Fruit fly (Drosophila melanogaster) whole organism, embryonic: ENCODE results near the gene H.
A peak's percentile ranks its signal among the peaks of the same experiment; 100 is the strongest.

Source experiments
- ATbp ChIP-seq: fragments of 200-800 bp; sonication (Bioruptor generic); optimal IDR thresholded peaks from 2 replicates; lab custom pipeline; 2017; ENCODE audit warnings: missing biosample characterization, mild to moderate bottlenecking, missing genetic modification characterization, missing genetic modification reagents
- CG10462 ChIP-seq: fragments of 200-800 bp; sonication (Bioruptor generic); optimal IDR thresholded peaks from 2 replicates; lab custom pipeline; 2016; ENCODE audit warnings: missing biosample characterization, missing genetic modification characterization
- CG10543 ChIP-seq: fragments of 200-800 bp; sonication (Bioruptor generic); optimal IDR thresholded peaks from 3 replicates; lab custom pipeline; 2017; ENCODE audit warnings: missing biosample characterization, mild to moderate bottlenecking, missing genetic modification characterization, moderate library complexity
- CG11247 ChIP-seq: fragments of 200-800 bp; sonication (Bioruptor generic); IDR thresholded peaks from 2 replicates; pipeline ENCODE4 v1.3.6; 2022; ENCODE audit warnings: missing biosample characterization, missing genetic modification characterization
- CG11456 ChIP-seq: fragments of 200-800 bp; sonication (Bioruptor generic); IDR thresholded peaks from 3 replicates; pipeline ENCODE4 v1.3.6; 2022; ENCODE audit warnings: missing biosample characterization, missing genetic modification characterization
- CG13775 ChIP-seq: fragments of 200-800 bp; sonication (Bioruptor generic); optimal IDR thresholded peaks from 3 replicates; lab custom pipeline; 2017; ENCODE audit warnings: missing biosample characterization, mild to moderate bottlenecking, missing genetic modification characterization
- CG17385 ChIP-seq: fragments of 200-800 bp; sonication (Bioruptor generic); optimal IDR thresholded peaks from 3 replicates; lab custom pipeline; 2018; ENCODE audit warnings: missing biosample characterization, mild to moderate bottlenecking, missing genetic modification characterization
- CG1792 ChIP-seq: fragments of 200-800 bp; sonication (Bioruptor generic); optimal IDR thresholded peaks from 2 replicates; lab custom pipeline; 2016; ENCODE audit warnings: missing biosample characterization, missing genetic modification characterization
- CG18011 ChIP-seq: fragments of 200-800 bp; sonication (Bioruptor generic); optimal IDR thresholded peaks from 2 replicates; lab custom pipeline; 2017; ENCODE audit warnings: missing biosample characterization, missing genetic modification characterization, mild to moderate bottlenecking, moderate library complexity, missing genotype
- CG18764 ChIP-seq: fragments of 200-800 bp; sonication (Bioruptor generic); optimal IDR thresholded peaks from 3 replicates; lab custom pipeline; 2016; ENCODE audit warnings: missing biosample characterization, missing genetic modification characterization
- CG31224 ChIP-seq: fragments of 200-800 bp; sonication (Bioruptor generic); IDR thresholded peaks from 2 replicates; pipeline ENCODE4 v1.3.6; 2022; ENCODE audit warnings: missing biosample characterization, missing genetic modification characterization
- CG31441 ChIP-seq: fragments of 200-800 bp; sonication (Bioruptor generic); IDR thresholded peaks from 2 replicates; pipeline ENCODE4 v1.3.6; 2022; ENCODE audit warnings: missing biosample characterization, missing genetic modification characterization
- CG4404 ChIP-seq: fragments of 200-800 bp; sonication (Bioruptor generic); IDR thresholded peaks from 2 replicates; pipeline ENCODE4 v1.3.6; 2022; ENCODE audit warnings: missing biosample characterization, missing genetic modification characterization
- CG6854 ChIP-seq: fragments of 200-800 bp; sonication (Bioruptor generic); optimal IDR thresholded peaks from 3 replicates; lab custom pipeline; 2017; ENCODE audit warnings: missing biosample characterization, mild to moderate bottlenecking, missing genetic modification characterization
- CG7786 ChIP-seq: fragments of 200-800 bp; sonication (Bioruptor generic); optimal IDR thresholded peaks from 2 replicates; lab custom pipeline; 2016; ENCODE audit warnings: missing biosample characterization, missing genetic modification characterization
- CG7928 ChIP-seq: fragments of 200-800 bp; sonication (Bioruptor generic); optimal IDR thresholded peaks from 2 replicates; lab custom pipeline; 2017; ENCODE audit warnings: missing biosample characterization, mild to moderate bottlenecking, missing genetic modification characterization
- CG8765 ChIP-seq: fragments of 200-800 bp; sonication (Bioruptor generic); IDR thresholded peaks from 2 replicates; pipeline ENCODE4 v1.3.6; 2022; ENCODE audit warnings: missing biosample characterization, missing genetic modification characterization
- CG8944 ChIP-seq: fragments of 200-800 bp; sonication (Bioruptor generic); optimal IDR thresholded peaks from 3 replicates; lab custom pipeline; 2016; ENCODE audit warnings: missing biosample characterization, missing genetic modification characterization
- CG9609 ChIP-seq: fragments of 200-800 bp; sonication (Bioruptor generic); optimal IDR thresholded peaks from 3 replicates; lab custom pipeline; 2016; ENCODE audit warnings: missing biosample characterization, missing genetic modification characterization
- CG9727 ChIP-seq: fragments of 200-800 bp; sonication (Bioruptor generic); optimal IDR thresholded peaks from 3 replicates; lab custom pipeline; 2017; ENCODE audit warnings: missing biosample characterization, mild to moderate bottlenecking, missing genetic modification characterization
- CkIIα-i1 ChIP-seq: fragments of 200-800 bp; sonication (Bioruptor generic); IDR thresholded peaks from 2 replicates; pipeline ENCODE4 v1.3.6; 2022; ENCODE audit warnings: missing biosample characterization, missing genetic modification characterization
- Doc2 ChIP-seq: fragments of 200-800 bp; sonication (Bioruptor generic); IDR thresholded peaks from 2 replicates; pipeline ENCODE4 v1.3.6; 2022; ENCODE audit warnings: missing biosample characterization, missing genetic modification characterization
- Drgx ChIP-seq: fragments of 200-800 bp; sonication (Bioruptor generic); IDR thresholded peaks from 2 replicates; pipeline ENCODE4 v1.3.6; 2022; ENCODE audit warnings: missing biosample characterization, missing genetic modification characterization
- Elba2 ChIP-seq: fragments of 200-800 bp; sonication (Bioruptor generic); optimal IDR thresholded peaks from 3 replicates; lab custom pipeline; 2016; ENCODE audit warnings: missing biosample characterization, missing genetic modification characterization
- Hr51 ChIP-seq, 2 experiments: fragments of 200-800 bp; sonication (Bioruptor generic); optimal IDR thresholded peaks; 2 replicates in 1 of 2; 3 replicates in 1 of 2; lab custom pipeline; 2016 to 2018; ENCODE audit warnings: missing biosample characterization in 2 of 2, missing genetic modification characterization in 2 of 2, mild to moderate bottlenecking in 1 of 2, moderate library complexity in 1 of 2
- Hr78 ChIP-seq, 2 experiments: fragments of 200-800 bp in 1 of 2; fragments of >200 bp in 1 of 2; sonication (Bioruptor generic) in 1 of 2; optimal IDR thresholded peaks; 2 replicates each; lab custom pipeline; 2017 to 2019; ENCODE audit warnings: missing biosample characterization in 2 of 2, missing genetic modification characterization in 2 of 2, mild to moderate bottlenecking in 1 of 2, moderate library complexity in 1 of 2
- Lim3 ChIP-seq: fragments of 200-800 bp; sonication (Bioruptor generic); IDR thresholded peaks from 2 replicates; pipeline ENCODE4 v1.3.6; 2022; ENCODE audit warnings: missing biosample characterization, missing genetic modification characterization
- Mrtf ChIP-seq: fragments of 200-800 bp; sonication (Bioruptor generic); IDR thresholded peaks from 3 replicates; pipeline ENCODE4 v1.3.6; 2022; ENCODE audit warnings: missing biosample characterization, missing genetic modification characterization
- NC2α ChIP-seq: fragments of 200-800 bp; sonication (Bioruptor generic); optimal IDR thresholded peaks from 2 replicates; lab custom pipeline; 2016; ENCODE audit warnings: missing biosample characterization, missing genetic modification characterization
- Poxn ChIP-seq: fragments of 200-800 bp; sonication (Bioruptor generic); IDR thresholded peaks from 2 replicates; pipeline ENCODE4 v1.3.6; 2022; ENCODE audit warnings: missing biosample characterization, missing genetic modification characterization
- Side ChIP-seq: fragments of 200-800 bp; sonication (Bioruptor generic); optimal IDR thresholded peaks from 2 replicates; lab custom pipeline; 2016; ENCODE audit warnings: missing biosample characterization, missing genetic modification characterization
- TFAM ChIP-seq: fragments of 200-800 bp; sonication (Bioruptor generic); optimal IDR thresholded peaks from 2 replicates; lab custom pipeline; 2017; ENCODE audit warnings: missing biosample characterization, missing genetic modification characterization, inconsistent platforms
- Taf1 ChIP-seq: fragments of 200-800 bp; sonication (Bioruptor generic); IDR thresholded peaks from 2 replicates; pipeline ENCODE4 v1.3.6; 2022; ENCODE audit warnings: missing biosample characterization, missing genetic modification characterization
- ab ChIP-seq: fragments of 200-800 bp; sonication (Bioruptor generic); optimal IDR thresholded peaks from 2 replicates; lab custom pipeline; 2016; ENCODE audit warnings: missing biosample characterization, missing genetic modification characterization
- bab2 ChIP-seq: fragments of 200-800 bp; sonication (Bioruptor generic); optimal IDR thresholded peaks from 2 replicates; lab custom pipeline; 2016; ENCODE audit warnings: missing biosample characterization, missing genetic modification characterization
- bbx ChIP-seq: fragments of 200-800 bp; sonication (Bioruptor generic); IDR thresholded peaks from 2 replicates; pipeline ENCODE4 v1.3.6; 2022; ENCODE audit warnings: missing biosample characterization, missing genetic modification characterization; ENCODE audit not compliant: partially characterized antibody
- dimm ChIP-seq: fragments of 200-800 bp; sonication (Bioruptor generic); IDR thresholded peaks from 2 replicates; pipeline ENCODE4 v1.3.6; 2022; ENCODE audit warnings: missing biosample characterization, missing genetic modification characterization
- dmrt99B ChIP-seq: fragments of 200-800 bp; sonication (Bioruptor generic); optimal IDR thresholded peaks from 2 replicates; lab custom pipeline; 2018; ENCODE audit warnings: missing biosample characterization, mild to moderate bottlenecking, missing genetic modification characterization, moderate library complexity
- dysf ChIP-seq: fragments of 200-800 bp; sonication (Bioruptor generic); IDR thresholded peaks from 3 replicates; pipeline ENCODE4 v1.3.6; 2022; ENCODE audit warnings: missing biosample characterization, missing genetic modification characterization
- fd102C ChIP-seq: fragments of 200-800 bp; sonication (Bioruptor generic); optimal IDR thresholded peaks from 2 replicates; lab custom pipeline; 2018; ENCODE audit warnings: missing biosample characterization, mild to moderate bottlenecking, missing genetic modification characterization, moderate library complexity
- h ChIP-seq: fragments of >200 bp; optimal IDR thresholded peaks from 2 replicates; lab custom pipeline; 2017
- hkb ChIP-seq, 2 experiments: fragments of 200-800 bp in 1 of 2; fragments of >200 bp in 1 of 2; sonication (Bioruptor generic) in 1 of 2; IDR thresholded peaks in 1 of 2; optimal IDR thresholded peaks in 1 of 2; 2 replicates each; pipeline versions ENCODE4 v1.3.6 to Lab custom; 2017 to 2022; ENCODE audit warnings: missing biosample characterization in 1 of 2, missing genetic modification characterization in 1 of 2
- knrl ChIP-seq: fragments of 200-800 bp; sonication (Bioruptor generic); IDR thresholded peaks from 3 replicates; pipeline ENCODE4 v1.3.6; 2022; ENCODE audit warnings: missing biosample characterization, missing genetic modification characterization; ENCODE audit not compliant: partially characterized antibody
- lmd ChIP-seq: fragments of 200-800 bp; sonication (Bioruptor generic); IDR thresholded peaks from 2 replicates; pipeline ENCODE4 v1.3.6; 2022; ENCODE audit warnings: missing biosample characterization, missing genetic modification characterization
- schlank ChIP-seq: fragments of 200-800 bp; sonication (Bioruptor generic); optimal IDR thresholded peaks from 2 replicates; lab custom pipeline; 2018; ENCODE audit warnings: missing biosample characterization, mild to moderate bottlenecking, missing genetic modification characterization
- sr ChIP-seq: fragments of 200-800 bp; sonication (Bioruptor generic); IDR thresholded peaks from 3 replicates; pipeline ENCODE4 v1.3.6; 2022; ENCODE audit warnings: missing biosample characterization, missing genetic modification characterization
- stwl ChIP-seq: fragments of 200-800 bp; sonication (Bioruptor generic); optimal IDR thresholded peaks from 3 replicates; lab custom pipeline; 2018; ENCODE audit warnings: missing biosample characterization, mild to moderate bottlenecking, missing genetic modification characterization, moderate library complexity
- unpg ChIP-seq: fragments of 200-800 bp; sonication (Bioruptor generic); optimal IDR thresholded peaks from 3 replicates; lab custom pipeline; 2018; ENCODE audit warnings: missing biosample characterization, mild to moderate bottlenecking, missing genetic modification characterization, moderate library complexity

The H gene

dm6 chr3R:20594194-20595144 lies 27.3 kb upstream of the H start (continued):
- TF ChIP-seq CG31441 (GFP tag; lab: Robert Waterston, UW) (peak; percentile 95), CG13775 (GFP tag; lab: Kevin White, UChicago) (peak; percentile 85), CG10543 (GFP tag; lab: Kevin White, UChicago) (peak; percentile 72), fd102C (peak; percentile 29), CG11247 (peak; percentile 23), stwl (tag; lab: Kevin White, UChicago) (peak; percentile 37), dmrt99B (tag; lab: Kevin White, UChicago) (peak; percentile 97), CG8944 (peak; percentile 21), dimm (no peak), lmd (GFP tag; lab: Robert Waterston, UW) (peak; percentile 89), CG7786 (GFP tag; lab: Kevin White, UChicago) (no peak), CG1792 (GFP tag; lab: Kevin White, UChicago) (peak; percentile 6), bbx (GFP tag; lab: Robert Waterston, UW) (no peak), CG6854 (peak; percentile 41), Drgx (GFP tag; lab: Robert Waterston, UW) (peak; percentile 82), h (lab: Kevin White, UChicago) (no peak), CG18764 (peak; percentile 79), CG10462 (GFP tag; lab: Kevin White, UChicago) (peak; percentile 76), Side (GFP tag; lab: Kevin White, UChicago) (peak; percentile 27), Hr51 (GFP tag; optimal IDR thresholded peaks at IDR 0.05; lab: Kevin White, UChicago) (peak in 1 of 2 experiments; percentile 92), Elba2 (GFP tag; lab: Kevin White, UChicago) (peak; percentile 23), CG7928 (no peak), CG18011 (GFP tag; lab: Kevin White, UChicago) (peak; percentile 47), CkIIα-i1 (no peak), ATbp (GFP tag; lab: Kevin White, UChicago) (peak; percentile 91), knrl (GFP tag; lab: Robert Waterston, UW) (no peak), CG9609 (GFP tag; lab: Kevin White, UChicago) (no peak), unpg (GFP tag; lab: Kevin White, UChicago) (peak; percentile 94), Taf1 (GFP tag; lab: Robert Waterston, UW) (no peak), Mrtf (GFP tag; lab: Robert Waterston, UW) (peak; percentile 56; the same call in 1 of the 3 replicates), CG17385 (GFP tag; lab: Kevin White, UChicago) (peak; percentile 82), CG4404 (GFP tag; lab: Robert Waterston, UW) (peak; percentile 81), ab (GFP tag; lab: Kevin White, UChicago) (no peak), Doc2 (GFP tag; lab: Robert Waterston, UW) (0 out of 2 replicates have a peak, but pooled peaks have one; percentile 14), Poxn (GFP tag; lab: Robert Waterston, UW) (no peak), Hr78 (GFP tag; optimal IDR thresholded peaks at IDR 0.05; lab: Kevin White, UChicago) (peak in 1 of 2 experiments; percentile 82), CG8765 (GFP tag; lab: Robert Waterston, UW) (no peak; the same call in 1 of the 2 replicates), schlank (tag; lab: Kevin White, UChicago) (peak; percentile 20), bab2 (GFP tag; lab: Kevin White, UChicago) (peak; percentile 30), sr (GFP tag; lab: Robert Waterston, UW) (no peak), TFAM (GFP tag; lab: Kevin White, UChicago) (peak; percentile 31), Lim3 (GFP tag; lab: Robert Waterston, UW) (no peak), hkb (optimal IDR thresholded peaks at IDR 0.05; lab: Kevin White, UChicago) (no peak), hkb (GFP tag; IDR thresholded peaks at IDR 0.05; lab: Robert Waterston, UW) (peak; percentile 77), CG31224 (GFP tag; lab: Robert Waterston, UW) (peak; percentile 38; the same call in 1 of the 2 replicates), CG11456 (GFP tag; lab: Robert Waterston, UW) (peak; percentile 71), CG9727 (GFP tag; lab: Kevin White, UChicago) (peak; percentile 97), dysf (GFP tag; lab: Robert Waterston, UW) (peak; percentile 88), NC2α (GFP tag; lab: Kevin White, UChicago) (no peak)
